Worm (Caenorhabditis elegans) whole organism, mixed stage, embryonic: Measurements from ENCODE around the gene F37C12.21.

ENCODE experiments used
- M03D4.4 ChIP-seq: sonication (generic microtip); optimal IDR thresholded peaks from 2 replicates; lab custom pipeline; 2017; ENCODE audit warnings: mild to moderate bottlenecking, missing genetic modification characterization, missing compliant biosample characterization
- bed-3 ChIP-seq: fragments of 200-800 bp; sonication (Bioruptor generic); optimal IDR thresholded peaks from 3 replicates; lab custom pipeline; 2018; ENCODE audit warnings: mild to moderate bottlenecking, missing genetic modification characterization, moderate library complexity, missing compliant biosample characterization
- blmp-1 ChIP-seq: fragments of 150-350 bp; optimal IDR thresholded peaks from 2 replicates; lab custom pipeline; 2014; ENCODE audit warnings: missing biosample characterization, missing genetic modification characterization
- ceh-43 ChIP-seq: fragments of 200-800 bp; sonication (Bioruptor generic); optimal IDR thresholded peaks from 2 replicates; lab custom pipeline; 2018; ENCODE audit warnings: mild to moderate bottlenecking, missing genetic modification characterization, moderate library complexity, missing compliant biosample characterization
- ceh-83 ChIP-seq: fragments of 200-800 bp; sonication (Bioruptor generic); optimal IDR thresholded peaks from 2 replicates; lab custom pipeline; 2018; ENCODE audit warnings: mild to moderate bottlenecking, missing genetic modification characterization, missing compliant biosample characterization
- ces-1 ChIP-seq: fragments of 150-350 bp; optimal IDR thresholded peaks from 2 replicates; lab custom pipeline; 2014; ENCODE audit warnings: missing biosample characterization, missing genetic modification reagents, missing genetic modification characterization
- drap-1 ChIP-seq: fragments of 200-800 bp; sonication (Bioruptor generic); optimal IDR thresholded peaks from 3 replicates; lab custom pipeline; 2018; ENCODE audit warnings: mild to moderate bottlenecking, missing genetic modification characterization, missing compliant biosample characterization
- elt-1 ChIP-seq: sonication (generic microtip); optimal IDR thresholded peaks from 2 replicates; lab custom pipeline; 2017; ENCODE audit warnings: missing genetic modification characterization, mild to moderate bottlenecking, missing compliant biosample characterization, antibody characterized with exemption, moderate library complexity, borderline replicate concordance; ENCODE audit not compliant: insufficient read depth
- elt-3 ChIP-seq: fragments of 150-350 bp; optimal IDR thresholded peaks from 2 replicates; lab custom pipeline; 2014; ENCODE audit warnings: missing biosample characterization, missing genetic modification characterization
- flh-1 ChIP-seq: fragments of 200-800 bp; sonication (Bioruptor generic); optimal IDR thresholded peaks from 2 replicates; lab custom pipeline; 2018; ENCODE audit warnings: mild to moderate bottlenecking, missing genetic modification characterization, moderate library complexity, missing compliant biosample characterization
- ham-2 ChIP-seq: fragments of 200-800 bp; sonication (Bioruptor generic); optimal IDR thresholded peaks from 2 replicates; lab custom pipeline; 2018; ENCODE audit warnings: mild to moderate bottlenecking, missing genetic modification characterization, missing compliant biosample characterization
- hlh-1 ChIP-seq: fragments of 150-350 bp; optimal IDR thresholded peaks from 2 replicates; lab custom pipeline; 2014; ENCODE audit warnings: missing biosample characterization, missing genetic modification reagents, missing genetic modification characterization
- lin-13 ChIP-seq: fragments of 150-350 bp; optimal IDR thresholded peaks from 2 replicates; lab custom pipeline; 2014; ENCODE audit warnings: missing biosample characterization, missing genetic modification characterization
- lin-32 ChIP-seq: fragments of 200-800 bp; sonication (Bioruptor generic); optimal IDR thresholded peaks from 2 replicates; lab custom pipeline; 2018; ENCODE audit warnings: mild to moderate bottlenecking, missing genetic modification characterization, missing compliant biosample characterization
- lsy-2 ChIP-seq: fragments of 150-350 bp; optimal IDR thresholded peaks from 2 replicates; lab custom pipeline; 2014; ENCODE audit warnings: missing biosample characterization, missing genetic modification characterization
- mab-5 ChIP-seq: fragments of 150-350 bp; optimal IDR thresholded peaks from 2 replicates; lab custom pipeline; 2014; ENCODE audit warnings: missing biosample characterization, missing genetic modification characterization
- mls-2 ChIP-seq: sonication (generic microtip); optimal IDR thresholded peaks from 2 replicates; lab custom pipeline; 2016; ENCODE audit warnings: mild to moderate bottlenecking, missing genetic modification characterization, moderate library complexity, missing compliant biosample characterization
- nhr-12 ChIP-seq: fragments of 150-350 bp; optimal IDR thresholded peaks from 2 replicates; lab custom pipeline; 2014; ENCODE audit warnings: missing biosample characterization, missing genetic modification characterization
- nhr-2 ChIP-seq: fragments of 150-350 bp; optimal IDR thresholded peaks from 2 replicates; lab custom pipeline; 2014; ENCODE audit warnings: missing biosample characterization, missing genetic modification characterization
- nhr-237 ChIP-seq: fragments of 150-350 bp; optimal IDR thresholded peaks from 2 replicates; lab custom pipeline; 2014; ENCODE audit warnings: missing biosample characterization, missing genetic modification characterization
- nhr-28 ChIP-seq: fragments of 150-350 bp; optimal IDR thresholded peaks from 2 replicates; lab custom pipeline; 2014; ENCODE audit warnings: missing biosample characterization, missing genetic modification characterization
- snpc-4 ChIP-seq: fragments of 150-350 bp; optimal IDR thresholded peaks from 2 replicates; lab custom pipeline; 2014; ENCODE audit warnings: missing biosample characterization, missing genetic modification characterization
- tbx-8 ChIP-seq: fragments of 200-800 bp; sonication (Bioruptor generic); optimal IDR thresholded peaks from 2 replicates; lab custom pipeline; 2018; ENCODE audit warnings: mild to moderate bottlenecking, missing genetic modification characterization, moderate library complexity, missing compliant biosample characterization
- unc-120 ChIP-seq: sonication (generic microtip); optimal IDR thresholded peaks from 2 replicates; lab custom pipeline; 2017; ENCODE audit warnings: missing genetic modification characterization, missing compliant biosample characterization; ENCODE audit not compliant: poor library complexity, severe bottlenecking
- unc-39 ChIP-seq: fragments of 150-350 bp; optimal IDR thresholded peaks from 2 replicates; lab custom pipeline; 2014; ENCODE audit warnings: missing biosample characterization, missing genetic modification characterization
- unc-62 ChIP-seq: fragments of 150-350 bp; optimal IDR thresholded peaks from 2 replicates; lab custom pipeline; 2014; ENCODE audit warnings: missing biosample characterization, missing genetic modification reagents, missing genetic modification characterization
- zip-8 ChIP-seq: fragments of 150-350 bp; optimal IDR thresholded peaks from 2 replicates; lab custom pipeline; 2014; ENCODE audit warnings: missing biosample characterization, missing genetic modification characterization
- ztf-11 ChIP-seq: fragments of 150-350 bp; optimal IDR thresholded peaks from 2 replicates; lab custom pipeline; 2014; ENCODE audit warnings: missing biosample characterization, missing genetic modification characterization

The F37C12.21 gene

DNA sequence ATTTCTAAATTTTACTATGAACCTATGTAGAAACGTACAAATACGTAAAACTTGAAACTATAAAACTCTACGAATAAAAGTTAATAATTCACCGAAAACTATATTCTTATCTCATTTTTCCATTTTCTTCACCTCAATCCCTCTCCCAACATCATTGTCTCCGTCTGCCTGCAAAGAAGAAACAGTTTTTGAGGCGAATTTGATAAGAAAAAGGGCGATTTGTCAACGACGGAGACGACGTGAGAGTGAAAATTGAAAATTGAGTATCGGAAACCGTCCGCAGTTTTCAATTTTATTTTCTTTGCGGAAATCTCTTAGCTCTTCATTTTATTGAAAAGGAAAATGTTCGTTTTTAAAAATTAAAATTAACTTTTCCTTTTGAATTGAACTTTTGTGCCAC is 23.9 kb downstream of the F37C12.21 start:
- TF ChIP-seq elt-1: no peak
- TF ChIP-seq hlh-1 (tag; lab: Kevin White, UChicago): no peak
- TF ChIP-seq mls-2 (tag; lab: Kevin White, UChicago): no peak
- TF ChIP-seq ceh-43 (GFP tag; lab: Kevin White, UChicago): no peak
- TF ChIP-seq nhr-28 (tag; lab: Kevin White, UChicago): no peak
- no peak for TF ChIP-seq lin-32 (GFP tag; lab: Kevin White, UChicago)
- TF ChIP-seq M03D4.4 (tag; lab: Kevin White, UChicago): no peak
- no peak for TF ChIP-seq drap-1
- no peak for TF ChIP-seq unc-120 (tag; lab: Kevin White, UChicago)
- TF ChIP-seq snpc-4 (tag; lab: Kevin White, UChicago): no peak
- no peak for TF ChIP-seq lsy-2 (tag; lab: Kevin White, UChicago)
- TF ChIP-seq flh-1: no peak
- TF ChIP-seq nhr-237 (tag; lab: Kevin White, UChicago): no peak
- no peak for TF ChIP-seq bed-3 (GFP tag; lab: Kevin White, UChicago)
- no peak for TF ChIP-seq unc-39 (tag; lab: Kevin White, UChicago)
- no peak for TF ChIP-seq zip-8 (tag; lab: Kevin White, UChicago)
- TF ChIP-seq elt-3 (tag; lab: Kevin White, UChicago): no peak
- no peak for TF ChIP-seq tbx-8 (GFP tag; lab: Kevin White, UChicago)
- TF ChIP-seq mab-5 (tag; lab: Kevin White, UChicago): no peak

DNA sequence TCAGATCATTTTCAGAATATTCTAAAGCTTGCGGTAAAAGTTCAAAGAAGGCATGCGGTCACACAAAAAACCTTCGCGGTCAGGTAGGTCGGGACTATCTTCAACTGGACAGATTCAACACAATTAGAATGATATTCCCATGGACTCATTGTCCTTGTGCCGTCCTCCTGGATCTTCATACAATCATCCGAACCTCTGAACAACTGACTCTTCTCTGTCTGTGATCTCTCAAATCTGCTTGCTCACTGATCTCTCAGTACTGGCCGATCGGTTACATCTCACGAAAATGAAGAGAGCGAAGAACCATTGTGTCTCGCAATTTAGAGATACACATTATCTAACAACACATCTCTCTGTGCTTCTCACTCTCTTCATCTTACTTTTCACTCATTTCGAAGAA is 27.4 kb downstream of the F37C12.21 start:
- TF ChIP-seq hlh-1 (tag; lab: Kevin White, UChicago) (peak; percentile 99), flh-1 (no peak), unc-39 (tag; lab: Kevin White, UChicago) (no peak), unc-120 (tag; lab: Kevin White, UChicago) (peak; percentile 42)

DNA sequence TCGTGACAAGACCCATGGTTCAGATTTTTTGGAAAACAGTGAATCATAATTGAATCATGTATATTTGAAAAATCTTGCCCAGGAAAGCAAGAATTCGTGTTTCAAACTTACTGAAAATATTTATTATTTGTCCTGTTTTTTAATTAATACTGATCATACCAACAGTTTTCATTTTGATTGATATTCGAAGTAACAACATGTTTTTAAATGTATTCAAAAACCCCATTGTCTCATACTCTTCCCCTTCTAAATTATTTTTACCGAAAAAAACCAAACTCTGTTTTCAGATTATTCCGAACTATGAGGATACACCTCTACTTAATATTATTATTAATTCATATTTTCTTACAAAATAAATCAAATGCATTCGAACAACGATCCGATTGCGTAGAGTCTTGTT is 28.1 kb downstream of the F37C12.21 start, which contains the start of gene R151.1:
TSS of gene R151.1 (plus strand) at position 301 of the 400 bp plus-strand sequence.
- no peak for TF ChIP-seq ham-2 (GFP tag; lab: Kevin White, UChicago)
- no peak for TF ChIP-seq hlh-1 (tag; lab: Kevin White, UChicago)
- no peak for TF ChIP-seq unc-120 (tag; lab: Kevin White, UChicago)
- no peak for TF ChIP-seq lin-13
- no peak for TF ChIP-seq mls-2 (tag; lab: Kevin White, UChicago)
- TF ChIP-seq nhr-28 (tag; lab: Kevin White, UChicago): no peak
- no peak for TF ChIP-seq unc-39 (tag; lab: Kevin White, UChicago)
- no peak for TF ChIP-seq unc-62 (GFP tag; lab: Kevin White, UChicago)
- no peak for TF ChIP-seq lin-32 (GFP tag; lab: Kevin White, UChicago)
- no peak for TF ChIP-seq elt-1
- no peak for TF ChIP-seq blmp-1 (tag; lab: Kevin White, UChicago)
- TF ChIP-seq drap-1: no peak
- TF ChIP-seq flh-1: no peak
- TF ChIP-seq nhr-237 (tag; lab: Kevin White, UChicago): no peak
- TF ChIP-seq nhr-2 (tag; lab: Kevin White, UChicago): no peak
- no peak for TF ChIP-seq snpc-4 (tag; lab: Kevin White, UChicago)
- no peak for TF ChIP-seq bed-3 (GFP tag; lab: Kevin White, UChicago)
- no peak for TF ChIP-seq nhr-12 (tag; lab: Kevin White, UChicago)
- TF ChIP-seq, all 35 proteins: peak for 0

DNA sequence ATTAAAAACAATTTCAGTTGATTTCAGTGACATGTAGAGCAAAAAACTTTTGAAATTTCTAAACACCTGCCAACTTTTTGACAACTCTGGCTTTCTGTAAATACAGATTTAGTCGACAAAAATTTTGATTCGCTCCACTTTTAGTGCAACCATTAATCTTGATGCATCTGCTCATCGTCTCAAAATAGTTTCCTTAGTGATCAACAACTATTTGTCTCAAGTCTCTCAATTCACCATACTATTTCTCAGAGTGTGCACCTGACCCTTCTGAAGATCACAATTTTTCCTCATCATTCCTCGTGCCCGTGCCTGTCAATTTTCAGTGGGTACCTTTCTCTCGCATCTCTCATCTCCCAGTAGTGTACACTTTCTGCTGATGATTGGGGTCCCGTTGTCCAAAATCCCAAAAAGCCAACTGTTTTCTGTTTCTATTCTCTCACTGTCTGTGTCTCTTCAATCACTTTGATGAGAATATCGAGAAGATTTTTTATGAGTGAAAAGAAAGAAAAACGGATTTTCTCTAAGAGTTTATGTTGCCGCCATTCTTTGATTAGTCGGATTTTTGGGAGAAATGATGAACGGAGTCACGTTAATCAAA is 28.9 kb downstream of the F37C12.21 start:
- TF ChIP-seq unc-120 (tag; lab: Kevin White, UChicago) (peak; percentile 98), unc-62 (GFP tag; lab: Kevin White, UChicago) (peak; percentile 96), ceh-83 (GFP tag; lab: Kevin White, UChicago) (no peak), hlh-1 (tag; lab: Kevin White, UChicago) (peak; percentile 96), ztf-11 (tag; lab: Kevin White, UChicago) (no peak)
- TF ChIP-seq, all 35 proteins: peak for 3

DNA sequence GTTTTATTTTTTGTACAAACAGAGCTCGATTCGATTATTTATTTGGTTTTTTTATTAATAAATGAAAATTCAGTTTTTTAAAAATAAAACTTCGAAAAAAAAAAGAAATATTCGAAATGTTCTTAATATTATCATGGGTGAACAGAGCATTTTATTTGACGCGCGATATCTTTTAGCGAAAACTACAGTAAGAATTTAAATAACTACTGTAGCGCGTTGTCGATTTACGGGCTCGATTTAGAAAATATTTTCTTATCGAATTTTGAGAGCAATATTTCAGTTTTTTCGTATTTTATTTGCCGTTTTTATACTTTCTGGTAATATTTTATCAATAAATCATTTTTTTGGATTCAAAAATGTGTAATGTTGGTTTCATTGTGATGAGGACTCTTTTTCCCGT is 32.9 kb downstream of the F37C12.21 start:
- TF ChIP-seq elt-3 (tag; lab: Kevin White, UChicago) (no peak), nhr-2 (tag; lab: Kevin White, UChicago) (no peak), mab-5 (tag; lab: Kevin White, UChicago) (no peak), lin-13 (no peak), ces-1 (GFP tag; lab: Kevin White, UChicago) (no peak), M03D4.4 (tag; lab: Kevin White, UChicago) (no peak), lsy-2 (tag; lab: Kevin White, UChicago) (no peak), bed-3 (GFP tag; lab: Kevin White, UChicago) (no peak), elt-1 (no peak)
